Fruit fly (Drosophila melanogaster) whole organism, adult: ENCODE data around the gene CG12003.
A peak's percentile ranks its signal among the peaks of the same experiment; 100 is the strongest.

Experiments
- CG11617 ChIP-seq: fragments of 200-800 bp; sonication (Bioruptor generic); optimal IDR thresholded peaks from 2 replicates; lab custom pipeline; 2017; ENCODE audit warnings: mild to moderate bottlenecking, missing biosample characterization, missing genetic modification reagents, missing genetic modification characterization
- CG12768 ChIP-seq: fragments of 200-800 bp; sonication (Bioruptor generic); optimal IDR thresholded peaks from 2 replicates; lab custom pipeline; 2017; ENCODE audit warnings: missing biosample characterization, missing genetic modification characterization, mild to moderate bottlenecking, moderate library complexity, missing genetic modification reagents
- CG14711 ChIP-seq: fragments of 200-800 bp; sonication (Bioruptor generic); optimal IDR thresholded peaks from 2 replicates; lab custom pipeline; 2018; ENCODE audit warnings: missing biosample characterization, mild to moderate bottlenecking, missing genetic modification characterization, moderate library complexity
- CG1620 ChIP-seq: fragments of 200-800 bp; sonication (Bioruptor generic); optimal IDR thresholded peaks from 2 replicates; lab custom pipeline; 2016; ENCODE audit warnings: missing biosample characterization, missing genetic modification characterization
- CG33017 ChIP-seq: fragments of 200-800 bp; sonication (Bioruptor generic); optimal IDR thresholded peaks from 2 replicates; lab custom pipeline; 2018; ENCODE audit warnings: missing biosample characterization, mild to moderate bottlenecking, missing genetic modification characterization, moderate library complexity
- CG5204 ChIP-seq: fragments of 200-800 bp; sonication (Bioruptor generic); optimal IDR thresholded peaks from 2 replicates; lab custom pipeline; 2016; ENCODE audit warnings: missing biosample characterization, missing genetic modification characterization
- CG7045 ChIP-seq: fragments of 200-800 bp; sonication (Bioruptor generic); optimal IDR thresholded peaks from 2 replicates; lab custom pipeline; 2017; ENCODE audit warnings: missing biosample characterization, mild to moderate bottlenecking, missing genetic modification characterization
- CG7101 ChIP-seq: fragments of 200-800 bp; sonication (Bioruptor generic); optimal IDR thresholded peaks from 2 replicates; lab custom pipeline; 2018; ENCODE audit warnings: missing biosample characterization, mild to moderate bottlenecking, missing genetic modification characterization, moderate library complexity
- Clk ChIP-seq: fragments of 200-800 bp; sonication (Bioruptor generic); optimal IDR thresholded peaks from 2 replicates; lab custom pipeline; 2017; ENCODE audit warnings: missing biosample characterization, missing genetic modification characterization
- Crg-1 ChIP-seq: fragments of 200-800 bp; sonication (Bioruptor generic); optimal IDR thresholded peaks from 2 replicates; lab custom pipeline; 2016; ENCODE audit warnings: missing biosample characterization, missing genetic modification characterization
- Hr96 ChIP-seq: fragments of 200-800 bp; sonication (Bioruptor generic); optimal IDR thresholded peaks from 2 replicates; lab custom pipeline; 2016; ENCODE audit warnings: missing biosample characterization, missing genetic modification characterization
- Mnt ChIP-seq: fragments of 200-800 bp; sonication (Bioruptor generic); optimal IDR thresholded peaks from 2 replicates; lab custom pipeline; 2016; ENCODE audit warnings: missing biosample characterization, mild to moderate bottlenecking, missing genetic modification characterization
- bab1 ChIP-seq: fragments of 200-800 bp; sonication (Bioruptor generic); optimal IDR thresholded peaks from 3 replicates; lab custom pipeline; 2019; ENCODE audit warnings: missing biosample characterization, mild to moderate bottlenecking, missing genetic modification characterization, moderate library complexity
- cic ChIP-seq: fragments of 200-800 bp; sonication (Bioruptor generic); optimal IDR thresholded peaks from 2 replicates; lab custom pipeline; 2017; ENCODE audit warnings: missing biosample characterization, mild to moderate bottlenecking, missing genetic modification characterization, moderate library complexity
- cnc ChIP-seq, 2 experiments: fragments of >200 bp; optimal IDR thresholded peaks; 2 replicates each; lab custom pipeline; 2017
- kay ChIP-seq: fragments of 200-800 bp; sonication (Bioruptor generic); peaks from one replicate; lab custom pipeline; 2016; ENCODE audit warnings: missing biosample characterization, missing genetic modification characterization, borderline replicate concordance
- ovo ChIP-seq: fragments of 200-800 bp; sonication (Bioruptor generic); optimal IDR thresholded peaks from 2 replicates; lab custom pipeline; 2016; ENCODE audit warnings: missing biosample characterization, missing genetic modification characterization
- pad ChIP-seq: fragments of 200-800 bp; sonication (Bioruptor generic); optimal IDR thresholded peaks from 3 replicates; lab custom pipeline; 2017; ENCODE audit warnings: missing biosample characterization, missing genetic modification characterization, mild to moderate bottlenecking, moderate library complexity, missing genetic modification reagents
- tj ChIP-seq: fragments of 200-800 bp; sonication (Bioruptor generic); optimal IDR thresholded peaks from 3 replicates; lab custom pipeline; 2017; ENCODE audit warnings: missing biosample characterization, mild to moderate bottlenecking, missing genetic modification characterization, moderate library complexity
- toe ChIP-seq: fragments of 200-800 bp; sonication (Bioruptor generic); optimal IDR thresholded peaks from 2 replicates; lab custom pipeline; 2016; ENCODE audit warnings: missing biosample characterization, missing genetic modification characterization

CG12003 gene

dm6 chr3L:1568225-1569161, 3.3 kb downstream of the CG12003 start, which contains the start of gene CG7879:
Gene CG7879, minus strand, starts transcription at chr3L:1568608.
- TF ChIP-seq kay (GFP tag; lab: Kevin White, UChicago): no peak
- TF ChIP-seq bab1 (GFP tag; lab: Kevin White, UChicago): peak; percentile 53
- peak; percentile 24 for TF ChIP-seq CG7101 (tag; lab: Kevin White, UChicago)
- TF ChIP-seq CG33017 (tag; lab: Kevin White, UChicago): no peak
- peak; percentile 98 for TF ChIP-seq cic (GFP tag; lab: Kevin White, UChicago)
- no peak for TF ChIP-seq CG14711 (tag; lab: Kevin White, UChicago)
- peak; percentile 28 for TF ChIP-seq CG1620 (GFP tag; lab: Kevin White, UChicago)
- no peak for TF ChIP-seq Crg-1 (GFP tag; lab: Kevin White, UChicago)
- TF ChIP-seq ovo (GFP tag; lab: Kevin White, UChicago): peak; percentile 2
- TF ChIP-seq CG11617 (GFP tag; lab: Kevin White, UChicago): peak; percentile 7
- peak; percentile 20 for TF ChIP-seq Mnt (GFP tag; lab: Kevin White, UChicago)

- TF ChIP-seq CG7101 (tag; lab: Kevin White, UChicago) (no peak), CG14711 (tag; lab: Kevin White, UChicago) (no peak), Crg-1 (GFP tag; lab: Kevin White, UChicago) (no peak), Clk (GFP tag; lab: Kevin White, UChicago) (no peak), Hr96 (GFP tag; lab: Kevin White, UChicago) (no peak), toe (GFP tag; lab: Kevin White, UChicago) (no peak), CG33017 (tag; lab: Kevin White, UChicago) (no peak), CG11617 (GFP tag; lab: Kevin White, UChicago) (no peak), CG5204 (GFP tag; lab: Kevin White, UChicago) (no peak), ovo (GFP tag; lab: Kevin White, UChicago) (no peak), CG7045 (GFP tag; lab: Kevin White, UChicago) (no peak), cic (GFP tag; lab: Kevin White, UChicago) (peak; percentile 63), kay (GFP tag; lab: Kevin White, UChicago) (no peak), tj (peak; percentile 61), CG12768 (GFP tag; lab: Kevin White, UChicago) (no peak), cnc (optimal IDR thresholded peaks at IDR 0.05; lab: Kevin White, UChicago) (no peak), Mnt (GFP tag; lab: Kevin White, UChicago) (peak; percentile 5), pad (GFP tag; lab: Kevin White, UChicago) (no peak), CG1620 (GFP tag; lab: Kevin White, UChicago) (no peak), bab1 (GFP tag; lab: Kevin White, UChicago) (no peak)
Observed at dm6 chr3L:1569162-1569965, 4.2 kb downstream of the CG12003 start, which contains the start of gene Tmep. Gene Tmep, plus strand, starts transcription at chr3L:1569181.

dm6 chr3L:1569966-1570276, 4.7 kb downstream of the CG12003 start:
- TF ChIP-seq tj (peak; percentile 59), CG14711 (tag; lab: Kevin White, UChicago) (no peak), bab1 (GFP tag; lab: Kevin White, UChicago) (peak; percentile 9), kay (GFP tag; lab: Kevin White, UChicago) (no peak), CG11617 (GFP tag; lab: Kevin White, UChicago) (no peak), CG7101 (tag; lab: Kevin White, UChicago) (no peak)

dm6 chr3L:1571077-1571476, 5.9 kb downstream of the CG12003 start:
- no peak for TF ChIP-seq cnc (optimal IDR thresholded peaks at IDR 0.05; lab: Kevin White, UChicago)
- TF ChIP-seq tj: peak; percentile 1
- no peak for TF ChIP-seq CG5204 (GFP tag; lab: Kevin White, UChicago)
- TF ChIP-seq Hr96 (GFP tag; lab: Kevin White, UChicago): no peak
- no peak for TF ChIP-seq Mnt (GFP tag; lab: Kevin White, UChicago)
- TF ChIP-seq CG33017 (tag; lab: Kevin White, UChicago): no peak
- TF ChIP-seq kay (GFP tag; lab: Kevin White, UChicago): peak; percentile 45

- no peak for TF ChIP-seq CG1620 (GFP tag; lab: Kevin White, UChicago)
- no peak for TF ChIP-seq pad (GFP tag; lab: Kevin White, UChicago)
- TF ChIP-seq CG5204 (GFP tag; lab: Kevin White, UChicago): no peak
- no peak for TF ChIP-seq CG7045 (GFP tag; lab: Kevin White, UChicago)
- TF ChIP-seq CG7101 (tag; lab: Kevin White, UChicago): no peak
- no peak for TF ChIP-seq cnc (optimal IDR thresholded peaks at IDR 0.05; lab: Kevin White, UChicago)
- no peak for TF ChIP-seq CG33017 (tag; lab: Kevin White, UChicago)
- no peak for TF ChIP-seq tj
- no peak for TF ChIP-seq CG14711 (tag; lab: Kevin White, UChicago)
- no peak for TF ChIP-seq Clk (GFP tag; lab: Kevin White, UChicago)
- TF ChIP-seq Crg-1 (GFP tag; lab: Kevin White, UChicago): no peak
- no peak for TF ChIP-seq CG11617 (GFP tag; lab: Kevin White, UChicago)
- TF ChIP-seq toe (GFP tag; lab: Kevin White, UChicago): no peak
- TF ChIP-seq Hr96 (GFP tag; lab: Kevin White, UChicago): no peak
- no peak for TF ChIP-seq bab1 (GFP tag; lab: Kevin White, UChicago)
- no peak for TF ChIP-seq Mnt (GFP tag; lab: Kevin White, UChicago)
- TF ChIP-seq ovo (GFP tag; lab: Kevin White, UChicago): no peak
Observed at dm6 chr3L:1573191-1573590, 8.0 kb downstream of the CG12003 start.
